Fruit fly (Drosophila melanogaster): ENCODE results near the gene Esp.

Gene Esp

DNA sequence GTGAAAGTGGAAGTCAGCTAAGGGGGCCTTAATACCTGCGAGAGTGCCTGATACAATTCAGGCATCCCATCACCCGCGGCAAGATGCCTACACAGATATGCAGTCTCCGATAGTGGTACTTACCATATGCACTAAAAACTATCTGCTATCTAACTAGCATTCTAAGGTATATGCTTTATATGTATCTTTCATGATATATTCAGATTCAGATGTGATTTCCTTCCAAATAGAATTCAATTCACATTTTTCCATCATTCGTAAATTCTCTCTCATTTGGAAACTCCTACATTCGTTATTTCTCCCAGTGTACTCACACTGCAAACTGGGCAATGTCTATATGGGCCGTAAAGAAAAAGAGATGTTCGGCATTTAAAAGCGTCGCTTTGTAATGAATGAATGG is 44.7 kb downstream of the Esp start:
- TF ChIP-seq CG32121 (GFP tag; IDR thresholded peaks at IDR 0.05): no peak
- TF ChIP-seq fd96Ca (GFP tag; IDR thresholded peaks at IDR 0.05): no peak
- no peak for TF ChIP-seq Pif1B (GFP tag; optimal IDR thresholded peaks at IDR 0.05)
- no peak for TF ChIP-seq EcR (GFP tag; optimal IDR thresholded peaks at IDR 0.05)
- TF ChIP-seq CG9948 (tag; optimal IDR thresholded peaks at IDR 0.05): no peak
- TF ChIP-seq Snoo (tag; optimal IDR thresholded peaks at IDR 0.05): no peak
- peak; percentile 51 for TF ChIP-seq Pif1A (GFP tag; optimal IDR thresholded peaks at IDR 0.05)
- no peak for TF ChIP-seq CG14655 (GFP tag; optimal IDR thresholded peaks at IDR 0.05)
- no peak for TF ChIP-seq CG17806 (tag; optimal IDR thresholded peaks at IDR 0.05)
- TF ChIP-seq CG10348 (GFP tag; IDR thresholded peaks at IDR 0.05): no peak
- TF ChIP-seq CG4496 (GFP tag; IDR thresholded peaks at IDR 0.05): peak; percentile 49; the same call in 1 of the 3 replicates
- peak; percentile 54 for TF ChIP-seq CG8301 (tag; optimal IDR thresholded peaks at IDR 0.05)
- no peak for TF ChIP-seq CG34367 (tag; optimal IDR thresholded peaks at IDR 0.05)
- no peak for TF ChIP-seq D1 (tag; optimal IDR thresholded peaks at IDR 0.05)
- TF ChIP-seq CG8159 (tag; optimal IDR thresholded peaks at IDR 0.05): no peak
- 0 out of 2 replicates have a peak, but pooled peaks have one; percentile 28 for TF ChIP-seq Ets98B (GFP tag; IDR thresholded peaks at IDR 0.05)
- TF ChIP-seq CG12605 (GFP tag; IDR thresholded peaks at IDR 0.05): 0 out of 2 replicates have a peak, but pooled peaks have one; percentile 7
- TF ChIP-seq CG13204 (GFP tag; optimal IDR thresholded peaks at IDR 0.05): no peak
- no peak for TF ChIP-seq CG15710 (tag; optimal IDR thresholded peaks at IDR 0.05)
- TF ChIP-seq rn (GFP tag; IDR thresholded peaks at IDR 0.05): no peak
- no peak for TF ChIP-seq gl (tag; optimal IDR thresholded peaks at IDR 0.05)

DNA sequence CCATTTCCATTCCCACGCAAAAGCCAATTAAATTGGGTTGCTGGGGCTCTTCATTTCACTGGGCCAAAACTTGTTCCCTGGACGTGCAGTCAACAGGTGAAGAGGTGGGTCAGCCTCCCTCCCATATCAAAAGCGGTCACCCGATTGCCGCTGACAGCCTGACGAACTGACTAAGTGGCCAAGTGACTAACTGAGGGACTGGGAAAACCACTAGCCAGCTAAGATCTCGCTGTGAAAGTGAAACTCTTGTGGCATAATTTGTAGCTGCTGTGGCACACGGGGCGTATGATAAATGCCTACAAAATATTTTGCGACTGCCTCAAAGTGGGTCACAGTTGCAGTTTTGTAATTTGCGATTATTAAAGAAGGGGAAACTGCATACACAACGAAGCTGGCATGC is 46.7 kb downstream of the Esp start:
- TF ChIP-seq fd96Ca (GFP tag; IDR thresholded peaks at IDR 0.05) (no peak), CG32121 (GFP tag; IDR thresholded peaks at IDR 0.05) (no peak), CG12605 (GFP tag; IDR thresholded peaks at IDR 0.05) (no peak), CG15710 (tag; optimal IDR thresholded peaks at IDR 0.05) (no peak), Snoo (tag; optimal IDR thresholded peaks at IDR 0.05) (no peak), EcR (GFP tag; optimal IDR thresholded peaks at IDR 0.05) (no peak), CG34367 (tag; optimal IDR thresholded peaks at IDR 0.05) (no peak), rn (GFP tag; IDR thresholded peaks at IDR 0.05) (no peak), gl (tag; optimal IDR thresholded peaks at IDR 0.05) (no peak), CG14655 (GFP tag; optimal IDR thresholded peaks at IDR 0.05) (no peak), CG8159 (tag; optimal IDR thresholded peaks at IDR 0.05) (no peak), CG10348 (GFP tag; IDR thresholded peaks at IDR 0.05) (no peak), CG9948 (tag; optimal IDR thresholded peaks at IDR 0.05) (no peak), CG17806 (tag; optimal IDR thresholded peaks at IDR 0.05) (no peak), Pif1A (GFP tag; optimal IDR thresholded peaks at IDR 0.05) (no peak), CG13204 (GFP tag; optimal IDR thresholded peaks at IDR 0.05) (no peak), CG8301 (tag; optimal IDR thresholded peaks at IDR 0.05) (no peak)

DNA sequence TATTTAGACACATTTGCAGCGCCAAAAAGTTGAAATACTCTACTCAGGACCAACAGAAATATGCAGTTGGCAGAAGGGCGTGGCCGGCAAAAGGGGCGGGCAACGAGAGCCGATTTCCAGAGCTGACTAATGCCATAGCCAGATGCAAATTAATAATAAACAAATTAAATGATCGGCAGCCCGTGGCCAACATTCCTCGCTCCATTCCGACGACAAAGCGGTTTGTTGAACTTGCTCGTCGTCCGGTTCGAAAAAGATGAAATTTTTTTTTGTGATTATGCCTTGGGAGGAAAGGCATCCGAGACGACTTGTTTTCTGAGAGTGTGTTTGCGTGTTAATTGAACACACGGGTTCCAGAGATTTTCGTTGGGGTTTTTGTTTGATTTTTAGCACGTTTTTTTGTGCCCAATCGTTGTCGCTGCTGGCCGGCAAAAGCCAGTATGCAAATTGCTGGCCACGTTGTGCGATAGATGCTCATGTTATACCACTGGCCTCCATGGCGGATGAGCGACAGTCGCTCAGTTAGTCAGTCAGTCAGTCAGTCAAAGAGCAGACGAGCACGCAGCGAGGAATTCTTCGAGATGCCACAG is 47.7 kb downstream of the Esp start:
- TF ChIP-seq EcR (GFP tag; optimal IDR thresholded peaks at IDR 0.05) (peak; percentile 89), CG32121 (GFP tag; IDR thresholded peaks at IDR 0.05) (no peak), fd96Ca (GFP tag; IDR thresholded peaks at IDR 0.05) (0 out of 3 replicates have a peak, but pooled peaks have one; percentile 26)

DNA sequence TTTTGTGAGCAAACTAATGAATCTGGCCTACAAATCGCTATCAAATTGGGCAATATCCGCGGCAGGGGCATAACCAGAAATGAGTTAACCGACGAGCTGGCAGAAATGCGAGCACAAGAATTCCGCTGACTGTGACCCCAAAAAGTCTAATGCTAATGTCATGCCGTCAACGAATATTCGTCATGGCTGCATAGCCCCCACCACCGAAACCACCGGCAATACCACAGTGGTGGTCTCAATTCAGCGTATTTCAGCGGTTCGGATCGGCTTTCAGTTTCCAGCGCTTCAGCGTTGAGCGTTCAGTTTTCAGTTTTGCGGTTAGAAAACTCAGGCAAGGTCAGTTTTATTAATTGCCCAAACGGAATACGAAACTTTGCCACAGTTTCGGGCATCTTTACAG is 48.5 kb downstream of the Esp start:
- no peak for TF ChIP-seq CG14655 (GFP tag; optimal IDR thresholded peaks at IDR 0.05)
- TF ChIP-seq CG4496 (GFP tag; IDR thresholded peaks at IDR 0.05): no peak
- no peak for TF ChIP-seq CG32121 (GFP tag; IDR thresholded peaks at IDR 0.05)
- no peak for TF ChIP-seq CG12605 (GFP tag; IDR thresholded peaks at IDR 0.05)
- no peak for TF ChIP-seq EcR (GFP tag; optimal IDR thresholded peaks at IDR 0.05)
- TF ChIP-seq Pif1A (GFP tag; optimal IDR thresholded peaks at IDR 0.05): no peak
- TF ChIP-seq gl (tag; optimal IDR thresholded peaks at IDR 0.05): no peak
- no peak for TF ChIP-seq rn (GFP tag; IDR thresholded peaks at IDR 0.05)
- no peak for TF ChIP-seq CG34367 (tag; optimal IDR thresholded peaks at IDR 0.05)
- TF ChIP-seq Snoo (tag; optimal IDR thresholded peaks at IDR 0.05): no peak
- TF ChIP-seq CG10348 (GFP tag; IDR thresholded peaks at IDR 0.05): no peak
- TF ChIP-seq CG8301 (tag; optimal IDR thresholded peaks at IDR 0.05): no peak
- TF ChIP-seq fd96Ca (GFP tag; IDR thresholded peaks at IDR 0.05): no peak
- no peak for TF ChIP-seq D1 (tag; optimal IDR thresholded peaks at IDR 0.05)
- TF ChIP-seq CG17806 (tag; optimal IDR thresholded peaks at IDR 0.05): no peak
- TF ChIP-seq CG9948 (tag; optimal IDR thresholded peaks at IDR 0.05): no peak
- no peak for TF ChIP-seq CG13204 (GFP tag; optimal IDR thresholded peaks at IDR 0.05)
- TF ChIP-seq Ets98B (GFP tag; IDR thresholded peaks at IDR 0.05): no peak
- TF ChIP-seq Pif1B (GFP tag; optimal IDR thresholded peaks at IDR 0.05): no peak

DNA sequence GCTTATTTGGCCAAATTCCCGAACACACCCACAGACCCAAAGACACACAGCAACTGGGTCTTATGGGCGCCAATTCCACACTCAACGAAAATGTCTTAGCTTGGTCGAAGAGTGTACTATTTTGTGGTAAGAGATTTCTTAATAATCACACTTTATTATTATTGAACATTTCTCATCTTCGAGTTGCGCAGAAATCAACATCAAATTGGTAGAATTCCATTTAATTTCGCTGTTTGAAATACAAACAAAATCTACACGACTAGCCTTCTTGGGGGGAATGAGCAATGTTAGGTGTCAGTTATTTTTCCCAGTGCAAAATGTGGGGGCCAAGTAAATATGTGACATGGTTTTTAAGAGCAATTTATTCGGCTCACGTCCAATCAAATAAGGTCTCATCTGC is 49.2 kb downstream of the Esp start:
- TF ChIP-seq CG14655 (GFP tag; optimal IDR thresholded peaks at IDR 0.05): peak; percentile 45
- no peak for TF ChIP-seq CG10348 (GFP tag; IDR thresholded peaks at IDR 0.05)
- no peak for TF ChIP-seq CG34367 (tag; optimal IDR thresholded peaks at IDR 0.05)
- peak; percentile 51 for TF ChIP-seq CG8301 (tag; optimal IDR thresholded peaks at IDR 0.05)
- TF ChIP-seq CG8159 (tag; optimal IDR thresholded peaks at IDR 0.05): no peak
- no peak; the same call in 1 of the 2 replicates for TF ChIP-seq CG32121 (GFP tag; IDR thresholded peaks at IDR 0.05)
- no peak for TF ChIP-seq rn (GFP tag; IDR thresholded peaks at IDR 0.05)
- TF ChIP-seq fd96Ca (GFP tag; IDR thresholded peaks at IDR 0.05): peak; percentile 50; the same call in 1 of the 3 replicates
- TF ChIP-seq CG15710 (tag; optimal IDR thresholded peaks at IDR 0.05): no peak
- TF ChIP-seq Ets98B (GFP tag; IDR thresholded peaks at IDR 0.05): peak; percentile 39
- TF ChIP-seq Pif1A (GFP tag; optimal IDR thresholded peaks at IDR 0.05): peak; percentile 3
- no peak for TF ChIP-seq Pif1B (GFP tag; optimal IDR thresholded peaks at IDR 0.05)
- no peak for TF ChIP-seq Snoo (tag; optimal IDR thresholded peaks at IDR 0.05)
- TF ChIP-seq CG12605 (GFP tag; IDR thresholded peaks at IDR 0.05): no peak

All from whole organism, pupa.